Worm (Caenorhabditis elegans) whole organism, L3 larva: ENCODE data around the gene C17G10.10.
"Not testable (repeated sequence)": the region's sequence is repeated elsewhere in the genome, so short reads cannot be mapped to it uniquely, and the experiment has no call there.

Source experiments
- daf-12 ChIP-seq: fragments of 150-350 bp; optimal IDR thresholded peaks from 2 replicates; lab custom pipeline; 2014; ENCODE audit warnings: missing biosample characterization, missing genetic modification reagents, missing genetic modification characterization
- elt-1 ChIP-seq: fragments of 150-350 bp; optimal IDR thresholded peaks from 2 replicates; lab custom pipeline; 2014; ENCODE audit warnings: missing biosample characterization, missing genetic modification characterization
- fkh-10 ChIP-seq: sonication (generic microtip); optimal IDR thresholded peaks from 2 replicates; lab custom pipeline; 2017; ENCODE audit warnings: missing biosample characterization, missing genetic modification reagents, missing genetic modification characterization
- jun-1 ChIP-seq: fragments of 150-350 bp; optimal IDR thresholded peaks from 2 replicates; lab custom pipeline; 2014; ENCODE audit warnings: missing biosample characterization, missing genetic modification reagents, missing genetic modification characterization
- mdl-1 ChIP-seq: fragments of 150-350 bp; optimal IDR thresholded peaks from 2 replicates; lab custom pipeline; 2014; ENCODE audit warnings: missing biosample characterization, missing genetic modification characterization
- nhr-23 ChIP-seq: fragments of 150-350 bp; optimal IDR thresholded peaks from 2 replicates; lab custom pipeline; 2014; ENCODE audit warnings: missing biosample characterization, missing genetic modification reagents, missing genetic modification characterization
- nhr-76 ChIP-seq: fragments of 150-350 bp; sonication (generic microtip); optimal IDR thresholded peaks from 5 replicates; lab custom pipeline; 2014; ENCODE audit warnings: missing biosample characterization, missing genetic modification characterization
- snpc-4 ChIP-seq: fragments of 150-350 bp; optimal IDR thresholded peaks from 2 replicates; lab custom pipeline; 2014; ENCODE audit warnings: missing biosample characterization, missing genetic modification characterization
- unc-39 ChIP-seq: sonication (generic microtip); optimal IDR thresholded peaks from 4 replicates; lab custom pipeline; 2017; ENCODE audit warnings: missing biosample characterization, missing genetic modification characterization

ce11 chrII:5622383-5622939, 23.3 kb upstream of the C17G10.10 start, which contains the start of the genes eif-3.L and npl-4.2:
- TF ChIP-seq unc-39; jun-1 (tag; lab: Kevin White, UChicago); fkh-10; snpc-4 (tag; lab: Kevin White, UChicago); mdl-1 (tag; lab: Kevin White, UChicago); elt-1 (tag; lab: Kevin White, UChicago); daf-12; nhr-23 (tag; lab: Kevin White, UChicago); nhr-76 (tag; lab: Kevin White, UChicago): not testable (repeated sequence)
